Worm (Caenorhabditis elegans) whole organism, mixed stage, embryonic: ENCODE results near the gene spsb-2.

Experiments used
- elt-1 ChIP-seq: sonication (generic microtip); optimal IDR thresholded peaks from 2 replicates; lab custom pipeline; 2017; ENCODE audit warnings: missing genetic modification characterization, mild to moderate bottlenecking, missing compliant biosample characterization, antibody characterized with exemption, moderate library complexity, borderline replicate concordance; ENCODE audit not compliant: insufficient read depth
- elt-3 ChIP-seq: fragments of 150-350 bp; optimal IDR thresholded peaks from 2 replicates; lab custom pipeline; 2014; ENCODE audit warnings: missing biosample characterization, missing genetic modification characterization
- mab-5 ChIP-seq: fragments of 150-350 bp; optimal IDR thresholded peaks from 2 replicates; lab custom pipeline; 2014; ENCODE audit warnings: missing biosample characterization, missing genetic modification characterization
- mep-1 ChIP-seq: fragments of 150-350 bp; optimal IDR thresholded peaks from 2 replicates; lab custom pipeline; 2017; ENCODE audit warnings: missing biosample characterization, missing genetic modification reagents, missing genetic modification characterization, inconsistent platforms
- snpc-4 ChIP-seq: fragments of 150-350 bp; optimal IDR thresholded peaks from 2 replicates; lab custom pipeline; 2014; ENCODE audit warnings: missing biosample characterization, missing genetic modification characterization
- ztf-11 ChIP-seq: fragments of 150-350 bp; optimal IDR thresholded peaks from 2 replicates; lab custom pipeline; 2014; ENCODE audit warnings: missing biosample characterization, missing genetic modification characterization

- TF ChIP-seq elt-3 (tag; lab: Kevin White, UChicago) (no peak), mab-5 (no peak), elt-1 (tag; lab: Kevin White, UChicago) (no peak), ztf-11 (tag; lab: Kevin White, UChicago) (no peak), mep-1 (tag; lab: Kevin White, UChicago) (no peak), snpc-4 (tag; lab: Kevin White, UChicago) (no peak)
Observed at ce11 chrII:15239681-15240080, 9.5 kb downstream of the spsb-2 start.
